Worm (Caenorhabditis elegans) whole organism, midembryonic: ENCODE measurements around the gene sysm-1.

Experiments used
- T22C8.4 ChIP-seq: fragments of 200-800 bp; sonication (Bioruptor generic); IDR thresholded peaks from 2 replicates; pipeline ENCODE4 v1.3.6; 2022; ENCODE audit warnings: missing genetic modification characterization, missing compliant biosample characterization
- ref-1 ChIP-seq: fragments of 200-800 bp; sonication (Bioruptor generic); conservative IDR thresholded peaks from 2 replicates; pipeline ENCODE4 v1.3.6; 2022; ENCODE audit warnings: missing genetic modification reagents, missing genetic modification characterization, missing compliant biosample characterization
- ztf-29 ChIP-seq: fragments of 200-800 bp; sonication (Bioruptor generic); IDR thresholded peaks from 2 replicates; pipeline ENCODE4 v1.3.6; 2022; ENCODE audit warnings: missing genetic modification reagents, missing genetic modification characterization, missing compliant biosample characterization

- TF ChIP-seq ztf-29 (GFP tag; lab: Robert Waterston, UW) (no peak), ref-1 (GFP tag; lab: Robert Waterston, UW) (no peak), T22C8.4 (GFP tag; lab: Robert Waterston, UW) (no peak)
Measured at ce11 chrII:9108905-9109551, 26.0 kb upstream of the sysm-1 start, which contains the start of gene T24H10.4.
